Fruit fly (Drosophila melanogaster) whole organism, larva: ENCODE measurements around the gene B-H2.

Experiments used
- noc ChIP-seq: fragments of 200-800 bp; sonication (Bioruptor generic); optimal IDR thresholded peaks from 3 replicates; lab custom pipeline; 2019; ENCODE audit warnings: missing biosample characterization, mild to moderate bottlenecking, missing genetic modification characterization, moderate library complexity

Gene B-H2

dm6 chrX:17314213-17314612 lies at the start of gene B-H2:
B-H2 (plus strand) TSS chrX:17314581.
- no peak for TF ChIP-seq noc

- no peak for TF ChIP-seq noc
Observed at dm6 chrX:17265402-17266028, 48.9 kb upstream of the B-H2 start.

dm6 chrX:17274798-17275197 lies 39.6 kb upstream of the B-H2 start:
- no peak for TF ChIP-seq noc

dm6 chrX:17282196-17282595 lies 32.2 kb upstream of the B-H2 start, which contains the start of gene CG5445:
CG5445 (plus strand) TSS chrX:17282496.
- TF ChIP-seq noc: no peak

- no peak for TF ChIP-seq noc
Observed at dm6 chrX:17282626-17283025, 31.8 kb upstream of the B-H2 start, which contains the start of gene CG8664. CG8664 (minus strand) TSS chrX:17282726.

- no peak for TF ChIP-seq noc
Observed at dm6 chrX:17284400-17284799, 30.0 kb upstream of the B-H2 start, which contains the start of gene CG8661. CG8661 (minus strand) TSS chrX:17284500.

- no peak for TF ChIP-seq noc
Observed at dm6 chrX:17285069-17285468, 29.3 kb upstream of the B-H2 start.

- no peak for TF ChIP-seq noc
Observed at dm6 chrX:17289225-17289624, 25.2 kb upstream of the B-H2 start.

- peak; percentile 18 for TF ChIP-seq noc
Observed at dm6 chrX:17290154-17290959, 24.0 kb upstream of the B-H2 start.

- TF ChIP-seq noc: no peak
Observed at dm6 chrX:17290960-17291432, 23.4 kb upstream of the B-H2 start.

dm6 chrX:17292050-17292730 lies 22.2 kb upstream of the B-H2 start:
- TF ChIP-seq noc: peak; percentile 94

- peak; percentile 73 for TF ChIP-seq noc
Observed at dm6 chrX:17293385-17293784, 21.0 kb upstream of the B-H2 start.

- no peak for TF ChIP-seq noc
Observed at dm6 chrX:17294169-17294833, 20.1 kb upstream of the B-H2 start.

dm6 chrX:17294979-17295378 lies 19.4 kb upstream of the B-H2 start:
- no peak for TF ChIP-seq noc

dm6 chrX:17296283-17297069 lies 17.9 kb upstream of the B-H2 start:
- TF ChIP-seq noc: no peak
